Worm (Caenorhabditis elegans) whole organism, young adult: ENCODE data around the gene srx-18.

Experiments
- ccch-3 ChIP-seq: fragments of 200-800 bp; sonication (Bioruptor generic); optimal IDR thresholded peaks from 2 replicates; lab custom pipeline; 2018; ENCODE audit warnings: mild to moderate bottlenecking, missing genetic modification characterization, missing compliant biosample characterization
- hmg-20 ChIP-seq: fragments of 200-800 bp; sonication (Bioruptor generic); IDR thresholded peaks from 2 replicates; pipeline ENCODE4 v1.3.6; 2022; ENCODE audit warnings: missing genetic modification reagents, missing genetic modification characterization, missing compliant biosample characterization
- lsy-27 ChIP-seq: sonication (generic microtip); optimal IDR thresholded peaks from 2 replicates; lab custom pipeline; 2017; ENCODE audit warnings: missing genetic modification characterization, mild to moderate bottlenecking, missing compliant biosample characterization, antibody characterized with exemption, missing genotype, borderline replicate concordance; ENCODE audit not compliant: insufficient read depth
- madf-3 ChIP-seq: fragments of 200-800 bp; sonication (Bioruptor generic); IDR thresholded peaks from 2 replicates; pipeline ENCODE4 v1.3.6; 2022; ENCODE audit warnings: missing genetic modification reagents, missing genetic modification characterization, missing compliant biosample characterization
- mel-28 ChIP-seq: sonication (generic microtip); optimal IDR thresholded peaks from 2 replicates; lab custom pipeline; 2016; ENCODE audit warnings: borderline replicate concordance, mild to moderate bottlenecking, missing genetic modification characterization, missing compliant biosample characterization
- tbp1 ChIP-seq: fragments of 200-800 bp; sonication (Bioruptor generic); optimal IDR thresholded peaks from 2 replicates; lab custom pipeline; 2018; ENCODE audit warnings: mild to moderate bottlenecking, missing genetic modification characterization, missing compliant biosample characterization
- ztf-28 ChIP-seq: fragments of 200-800 bp; sonication (Bioruptor generic); IDR thresholded peaks from 2 replicates; pipeline ENCODE4 v1.3.6; 2022; ENCODE audit warnings: missing genetic modification reagents, missing genetic modification characterization, missing compliant biosample characterization

DNA sequence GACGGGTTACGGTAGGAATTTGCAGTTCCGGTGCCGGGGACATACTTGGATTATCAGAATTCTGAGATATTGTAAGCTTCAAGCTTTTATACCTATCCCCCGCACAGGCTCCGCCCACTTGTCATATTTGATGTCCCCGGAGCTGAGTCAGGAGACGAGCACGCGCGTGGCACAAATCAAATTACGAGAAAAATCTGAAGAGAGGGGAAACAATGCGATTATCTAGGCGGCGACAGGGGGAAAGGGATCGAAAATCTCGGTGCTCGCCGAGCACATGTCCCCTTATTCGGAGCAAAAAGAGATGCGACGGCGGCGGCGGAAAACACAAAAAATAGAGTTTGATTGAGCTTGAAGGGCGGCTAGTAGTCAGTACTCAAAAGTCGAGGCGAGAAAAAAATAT lies 49.5 kb downstream of the srx-18 start, which contains the start of gene R12G8.1:
- no peak for TF ChIP-seq hmg-20
- TF ChIP-seq mel-28 (tag; lab: Kevin White, UChicago), result no peak
- no peak for TF ChIP-seq ccch-3
- TF ChIP-seq madf-3 (GFP tag; lab: Robert Waterston, UW), result no peak
- TF ChIP-seq tbp1, result no peak
- TF ChIP-seq lsy-27 (tag; lab: Kevin White, UChicago), result no peak
- TF ChIP-seq ztf-28 (GFP tag; lab: Robert Waterston, UW), result no peak
